Fruit fly (Drosophila melanogaster): ENCODE measurements around the gene Bruce.

DNA sequence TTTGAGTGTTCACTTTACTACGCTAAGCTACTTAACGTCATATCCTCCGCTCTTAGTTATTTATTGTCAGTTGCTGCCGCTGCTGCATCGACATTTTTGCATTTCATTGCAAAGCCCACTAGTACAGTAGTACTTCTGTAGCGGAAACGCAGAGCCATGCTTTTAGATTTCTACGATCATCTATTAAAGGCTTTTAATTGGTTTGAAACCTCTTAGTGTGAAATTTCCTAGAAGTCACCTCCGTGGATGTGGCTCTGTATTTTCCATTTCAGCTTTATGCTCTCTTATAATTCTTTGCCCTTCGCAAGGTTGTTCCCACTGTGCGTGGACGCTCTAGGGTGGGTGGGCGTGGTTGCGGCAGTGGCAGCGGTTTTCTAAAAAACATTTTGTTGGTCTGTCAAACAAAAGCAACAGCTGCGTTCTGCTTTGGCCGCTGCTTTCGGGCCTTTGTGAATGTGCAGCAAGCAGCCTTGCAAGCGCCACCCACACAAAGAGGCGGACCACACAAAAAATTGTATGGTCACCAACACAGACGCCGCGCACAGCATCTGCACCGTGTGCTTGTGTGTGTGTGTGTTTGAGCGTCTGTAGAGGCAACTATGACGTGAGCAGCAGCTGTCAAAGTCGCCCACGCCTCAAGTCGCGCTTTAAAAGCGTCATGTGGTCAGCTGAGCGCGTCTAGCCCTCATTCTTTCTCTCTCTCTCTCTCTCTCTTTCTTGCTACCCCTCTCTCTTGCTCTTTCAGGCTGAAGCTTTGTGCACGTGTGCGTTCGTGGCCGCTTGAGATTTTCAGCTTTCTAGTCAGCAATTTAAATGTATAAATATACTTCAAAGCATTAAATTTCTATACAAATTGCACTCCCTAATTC is 64.3 kb downstream of the Bruce start:
- no peak for TF ChIP-seq psq (optimal IDR thresholded peaks at IDR 0.05)
- no peak for TF ChIP-seq pan (optimal IDR thresholded peaks at IDR 0.05)
- no peak for TF ChIP-seq CG8478 (optimal IDR thresholded peaks at IDR 0.05)
- TF ChIP-seq Dll (optimal IDR thresholded peaks at IDR 0.05) = no peak
- no peak for TF ChIP-seq EcR (GFP tag; optimal IDR thresholded peaks at IDR 0.05)
